Fruit fly (Drosophila melanogaster) whole organism, embryonic: ENCODE measurements around the gene CG43291.
A peak's percentile ranks its signal among the peaks of the same experiment; 100 is the strongest.

Experiments
- Abd-B ChIP-seq: fragments of 200-800 bp; sonication (Bioruptor generic); optimal IDR thresholded peaks from 2 replicates; lab custom pipeline; 2018; ENCODE audit warnings: missing biosample characterization, mild to moderate bottlenecking, missing genetic modification characterization, moderate library complexity
- Antp ChIP-seq: fragments of 200-800 bp; sonication (Bioruptor generic); optimal IDR thresholded peaks from 3 replicates; lab custom pipeline; 2016; ENCODE audit warnings: missing biosample characterization, missing genetic modification characterization
- CG10147 ChIP-seq: fragments of 200-800 bp; sonication (Bioruptor generic); optimal IDR thresholded peaks from 2 replicates; lab custom pipeline; 2019; ENCODE audit warnings: missing biosample characterization, mild to moderate bottlenecking, missing genetic modification characterization, moderate library complexity
- CG11398 ChIP-seq: fragments of 200-800 bp; sonication (Bioruptor generic); optimal IDR thresholded peaks from 2 replicates; lab custom pipeline; 2016; ENCODE audit warnings: missing biosample characterization, missing genetic modification characterization
- CG12219 ChIP-seq: fragments of 200-800 bp; sonication (Bioruptor generic); optimal IDR thresholded peaks from 3 replicates; lab custom pipeline; 2018; ENCODE audit warnings: missing biosample characterization, mild to moderate bottlenecking, missing genetic modification characterization
- CG1233 ChIP-seq: fragments of 200-800 bp; sonication (Bioruptor generic); optimal IDR thresholded peaks from 4 replicates; lab custom pipeline; 2018; ENCODE audit warnings: missing biosample characterization, mild to moderate bottlenecking, missing genetic modification characterization
- CG16779 ChIP-seq: fragments of 200-800 bp; sonication (Bioruptor generic); IDR thresholded peaks from 2 replicates; pipeline ENCODE4 v1.3.6; 2022; ENCODE audit warnings: missing biosample characterization, missing genetic modification characterization
- CG18599 ChIP-seq: fragments of 200-800 bp; sonication (Bioruptor generic); optimal IDR thresholded peaks from 3 replicates; lab custom pipeline; 2017; ENCODE audit warnings: missing biosample characterization, missing genetic modification characterization, mild to moderate bottlenecking, moderate library complexity, missing genetic modification reagents
- CG30020 ChIP-seq: fragments of 200-800 bp; optimal IDR thresholded peaks from 2 replicates; lab custom pipeline; 2019; ENCODE audit warnings: missing biosample characterization, mild to moderate bottlenecking, missing genetic modification characterization, moderate library complexity
- CG3847 ChIP-seq: fragments of 200-800 bp; sonication (Bioruptor generic); IDR thresholded peaks from 2 replicates; pipeline ENCODE4 v1.3.6; 2022; ENCODE audit warnings: missing biosample characterization, missing genetic modification characterization
- CG4282 ChIP-seq: fragments of 200-800 bp; sonication (Bioruptor generic); optimal IDR thresholded peaks from 2 replicates; lab custom pipeline; 2016; ENCODE audit warnings: missing biosample characterization, missing genetic modification characterization
- CG4424 ChIP-seq: fragments of 200-800 bp; sonication (Bioruptor generic); optimal IDR thresholded peaks from 3 replicates; lab custom pipeline; 2016; ENCODE audit warnings: missing biosample characterization, missing genetic modification characterization
- CG4854 ChIP-seq: fragments of 200-800 bp; sonication (Bioruptor generic); optimal IDR thresholded peaks from 2 replicates; lab custom pipeline; 2016; ENCODE audit warnings: missing biosample characterization, missing genetic modification characterization, inconsistent platforms
- CG5953 ChIP-seq: fragments of 200-800 bp; sonication (Bioruptor generic); IDR thresholded peaks from 2 replicates; pipeline ENCODE4 v1.3.6; 2022; ENCODE audit warnings: missing biosample characterization, missing genetic modification characterization
- CG6689 ChIP-seq: fragments of 200-800 bp; sonication (Bioruptor generic); IDR thresholded peaks from 2 replicates; pipeline ENCODE4 v1.3.6; 2022; ENCODE audit warnings: missing biosample characterization, missing genetic modification characterization
- CG8281 ChIP-seq: fragments of 200-800 bp; sonication (Bioruptor generic); optimal IDR thresholded peaks from 2 replicates; lab custom pipeline; 2018; ENCODE audit warnings: missing biosample characterization, mild to moderate bottlenecking, missing genetic modification characterization, moderate library complexity
- CG8944 ChIP-seq: fragments of 200-800 bp; sonication (Bioruptor generic); optimal IDR thresholded peaks from 3 replicates; lab custom pipeline; 2016; ENCODE audit warnings: missing biosample characterization, missing genetic modification characterization
- CG9797 ChIP-seq: fragments of 200-800 bp; sonication (Bioruptor generic); optimal IDR thresholded peaks from 3 replicates; lab custom pipeline; 2018; ENCODE audit warnings: missing biosample characterization, mild to moderate bottlenecking, missing genetic modification characterization
- CHES-1-like ChIP-seq: fragments of 200-800 bp; sonication (Bioruptor generic); optimal IDR thresholded peaks from 2 replicates; lab custom pipeline; 2016; ENCODE audit warnings: missing biosample characterization, missing genetic modification characterization
- Deaf1 ChIP-seq: fragments of 200-800 bp; optimal IDR thresholded peaks from 3 replicates; lab custom pipeline; 2019; ENCODE audit warnings: missing biosample characterization, mild to moderate bottlenecking, missing genetic modification characterization, moderate library complexity
- Dref ChIP-seq: fragments of 200-800 bp; sonication (Bioruptor generic); IDR thresholded peaks from 2 replicates; pipeline ENCODE4 v1.3.6; 2022; ENCODE audit warnings: missing biosample characterization, missing genetic modification characterization
- Fer1 ChIP-seq: fragments of 200-800 bp; sonication (Bioruptor generic); optimal IDR thresholded peaks from 2 replicates; lab custom pipeline; 2017; ENCODE audit warnings: missing biosample characterization, mild to moderate bottlenecking, missing genetic modification characterization
- Gsc ChIP-seq: fragments of 200-800 bp; sonication (Bioruptor generic); IDR thresholded peaks from 2 replicates; pipeline ENCODE4 v1.3.6; 2022; ENCODE audit warnings: missing biosample characterization, missing genetic modification characterization
- Gug ChIP-seq: fragments of 200-800 bp; sonication (Bioruptor generic); IDR thresholded peaks from 4 replicates; pipeline ENCODE4 v1.3.6; 2022; ENCODE audit warnings: missing biosample characterization, missing genetic modification characterization
- H15 ChIP-seq: fragments of 200-800 bp; sonication (Bioruptor generic); IDR thresholded peaks from 3 replicates; pipeline ENCODE4 v1.3.6; 2022; ENCODE audit warnings: missing biosample characterization, missing genetic modification characterization
- Hey ChIP-seq: fragments of 200-800 bp; sonication (Bioruptor generic); optimal IDR thresholded peaks from 3 replicates; lab custom pipeline; 2018; ENCODE audit warnings: missing biosample characterization, mild to moderate bottlenecking, missing genetic modification characterization
- HmgD ChIP-seq: fragments of 200-800 bp; sonication (Bioruptor generic); optimal IDR thresholded peaks from 3 replicates; lab custom pipeline; 2016; ENCODE audit warnings: missing biosample characterization, missing genetic modification characterization
- NC2β ChIP-seq: fragments of 200-800 bp; sonication (Bioruptor generic); optimal IDR thresholded peaks from 2 replicates; lab custom pipeline; 2016; ENCODE audit warnings: missing biosample characterization, missing genetic modification characterization
- Nf-YA ChIP-seq: fragments of 200-800 bp; sonication (Bioruptor generic); IDR thresholded peaks from 2 replicates; pipeline ENCODE4 v1.3.6; 2022; ENCODE audit warnings: missing biosample characterization, missing genetic modification characterization
- Opbp ChIP-seq: fragments of 200-800 bp; sonication (Bioruptor generic); IDR thresholded peaks from 3 replicates; pipeline ENCODE4 v1.3.6; 2022; ENCODE audit warnings: missing biosample characterization, missing genetic modification characterization; ENCODE audit not compliant: partially characterized antibody
- Optix ChIP-seq: fragments of 200-800 bp; sonication (Bioruptor generic); IDR thresholded peaks from 3 replicates; pipeline ENCODE4 v1.3.6; 2022; ENCODE audit warnings: missing biosample characterization, missing genetic modification characterization
- Sox100B ChIP-seq: fragments of 200-800 bp; sonication (Bioruptor generic); optimal IDR thresholded peaks from 3 replicates; lab custom pipeline; 2018; ENCODE audit warnings: missing biosample characterization, mild to moderate bottlenecking, missing genetic modification characterization
- Stat92E ChIP-seq, 3 experiments: fragments of >200 bp in 2 of 3; fragments of 200-800 bp in 1 of 3; sonication (Bioruptor generic) in 1 of 3; optimal IDR thresholded peaks; 2 replicates each; lab custom pipeline; 2017 to 2019; ENCODE audit warnings: missing biosample characterization in 3 of 3, missing genetic modification characterization in 3 of 3, mild to moderate bottlenecking in 1 of 3, moderate library complexity in 1 of 3
- al ChIP-seq: fragments of 200-800 bp; sonication (Bioruptor generic); IDR thresholded peaks from 2 replicates; pipeline ENCODE4 v1.3.6; 2022; ENCODE audit warnings: missing biosample characterization, missing genetic modification characterization
- bcd ChIP-seq: fragments of 200-800 bp; sonication (Bioruptor generic); optimal IDR thresholded peaks from 2 replicates; lab custom pipeline; 2017; ENCODE audit warnings: missing biosample characterization, mild to moderate bottlenecking, missing genetic modification characterization
- bigmax ChIP-seq: fragments of 200-800 bp; sonication (Bioruptor generic); optimal IDR thresholded peaks from 2 replicates; lab custom pipeline; 2018; ENCODE audit warnings: missing biosample characterization, mild to moderate bottlenecking, missing genetic modification characterization
- chn ChIP-seq: fragments of 200-800 bp; sonication (Bioruptor generic); optimal IDR thresholded peaks from 2 replicates; lab custom pipeline; 2016; ENCODE audit warnings: missing biosample characterization, missing genetic modification characterization
- dpn ChIP-seq, 2 experiments: fragments of 200-800 bp; sonication (Bioruptor generic); optimal IDR thresholded peaks; 3 replicates each; lab custom pipeline; 2016; ENCODE audit warnings: missing biosample characterization in 2 of 2, missing genetic modification characterization in 2 of 2
- emc ChIP-seq: fragments of 200-800 bp; sonication (Bioruptor generic); optimal IDR thresholded peaks from 2 replicates; lab custom pipeline; 2016; ENCODE audit warnings: missing biosample characterization, missing genetic modification characterization
- eve ChIP-seq, 2 experiments: fragments of >200 bp; optimal IDR thresholded peaks; 2 replicates each; lab custom pipeline; 2017; ENCODE audit warnings: missing biosample characterization in 2 of 2, missing genetic modification characterization in 2 of 2
- fu2 ChIP-seq: fragments of 200-800 bp; sonication (Bioruptor generic); optimal IDR thresholded peaks from 2 replicates; lab custom pipeline; 2016; ENCODE audit warnings: missing biosample characterization, missing genetic modification characterization
- kni ChIP-seq: fragments of 200-800 bp; sonication (Bioruptor generic); optimal IDR thresholded peaks from 3 replicates; lab custom pipeline; 2017; ENCODE audit warnings: mild to moderate bottlenecking, missing biosample characterization, missing genetic modification reagents, missing genetic modification characterization
- peb ChIP-seq: fragments of 200-800 bp; sonication (Bioruptor generic); IDR thresholded peaks from 2 replicates; pipeline ENCODE4 v1.3.6; 2022; ENCODE audit warnings: missing biosample characterization, missing genetic modification characterization
- pfk ChIP-seq: fragments of 200-800 bp; sonication (Bioruptor generic); optimal IDR thresholded peaks from 2 replicates; lab custom pipeline; 2018; ENCODE audit warnings: missing biosample characterization, mild to moderate bottlenecking, missing genetic modification characterization, moderate library complexity
- pnt ChIP-seq: fragments of 200-800 bp; sonication (Bioruptor generic); optimal IDR thresholded peaks from 3 replicates; lab custom pipeline; 2016; ENCODE audit warnings: missing biosample characterization, missing genetic modification characterization
- pum ChIP-seq: fragments of 200-800 bp; sonication (Bioruptor generic); optimal IDR thresholded peaks from 2 replicates; lab custom pipeline; 2016; ENCODE audit warnings: missing biosample characterization, missing genetic modification characterization
- unc-4 ChIP-seq: fragments of 200-800 bp; sonication (Bioruptor generic); IDR thresholded peaks from 2 replicates; pipeline ENCODE4 v1.3.6; 2022; ENCODE audit warnings: missing biosample characterization, missing genetic modification characterization; ENCODE audit not compliant: partially characterized antibody
- vfl ChIP-seq: fragments of 200-800 bp; sonication (Bioruptor generic); optimal IDR thresholded peaks from 2 replicates; lab custom pipeline; 2016; ENCODE audit warnings: missing biosample characterization, missing genetic modification characterization
- zen2 ChIP-seq: fragments of 200-800 bp; sonication (Bioruptor generic); IDR thresholded peaks from 3 replicates; pipeline ENCODE4 v1.3.6; 2022; ENCODE audit warnings: missing biosample characterization, missing genetic modification characterization; ENCODE audit not compliant: partially characterized antibody
- zfh1 ChIP-seq: fragments of 200-800 bp; sonication (Bioruptor generic); IDR thresholded peaks from 3 replicates; pipeline ENCODE4 v1.3.6; 2022; ENCODE audit warnings: missing biosample characterization, missing genetic modification characterization

The CG43291 gene

dm6 chr3R:14288669-14289383 lies 44.3 kb upstream of the CG43291 start, which contains the start of gene red (continued):
- TF ChIP-seq dpn (GFP tag; optimal IDR thresholded peaks at IDR 0.05; lab: Kevin White, UChicago) = peak; percentile 49 to 66
- no peak for TF ChIP-seq Nf-YA (GFP tag; lab: Robert Waterston, UW)
- TF ChIP-seq pnt (GFP tag; lab: Kevin White, UChicago) = no peak
- TF ChIP-seq Gsc (GFP tag; lab: Robert Waterston, UW) = no peak
- peak; percentile 78 for TF ChIP-seq bcd (GFP tag; lab: Kevin White, UChicago)
- TF ChIP-seq CG18599 (GFP tag; lab: Kevin White, UChicago) = peak; percentile 90
- TF ChIP-seq fu2 (GFP tag; lab: Kevin White, UChicago) = peak; percentile 59
- peak; percentile 23 for TF ChIP-seq Antp (GFP tag; lab: Kevin White, UChicago)
- peak; percentile 47 for TF ChIP-seq unc-4 (GFP tag; lab: Robert Waterston, UW)
- no peak for TF ChIP-seq zen2 (GFP tag; lab: Robert Waterston, UW)
- TF ChIP-seq al (GFP tag; lab: Robert Waterston, UW) = peak; percentile 49
- peak; percentile 60 for TF ChIP-seq Sox100B
- TF ChIP-seq CG12219 (GFP tag; lab: Kevin White, UChicago) = peak; percentile 58
- TF ChIP-seq CG1233 (GFP tag; lab: Kevin White, UChicago) = peak; percentile 66
- peak; percentile 62 for TF ChIP-seq CG3847 (GFP tag; lab: Robert Waterston, UW)
- peak; percentile 56 for TF ChIP-seq CG4424 (GFP tag; lab: Kevin White, UChicago)
- peak; percentile 52 for TF ChIP-seq CG10147
- TF ChIP-seq CHES-1-like = no peak
- peak; percentile 50 for TF ChIP-seq kni (GFP tag; lab: Kevin White, UChicago)
- peak; percentile 16 for TF ChIP-seq CG8281 (tag; lab: Kevin White, UChicago)
- no peak for TF ChIP-seq CG4282
- no peak for TF ChIP-seq HmgD (GFP tag; lab: Kevin White, UChicago)
- no peak for TF ChIP-seq CG9797 (GFP tag; lab: Kevin White, UChicago)
- TF ChIP-seq CG8944 (GFP tag; lab: Kevin White, UChicago) = peak; percentile 35
- TF ChIP-seq CG5953 (GFP tag; lab: Robert Waterston, UW) = peak; percentile 42; the same call in 1 of the 2 replicates
- TF ChIP-seq CG6689 (GFP tag; lab: Robert Waterston, UW) = peak; percentile 67
- 0 out of 3 replicates have a peak, but pooled peaks have one; percentile 33 for TF ChIP-seq Optix (GFP tag; lab: Robert Waterston, UW)
- no peak; the same call in 2 of the 3 replicates for TF ChIP-seq H15 (GFP tag; lab: Robert Waterston, UW)
- peak in 1 of 3 experiments; percentile 9 for TF ChIP-seq Stat92E (GFP tag; optimal IDR thresholded peaks at IDR 0.05; lab: Kevin White, UChicago)
- peak; percentile 54 for TF ChIP-seq Abd-B
- no peak for TF ChIP-seq CG30020 (tag; lab: Kevin White, UChicago)
- peak; percentile 34 for TF ChIP-seq CG4854 (GFP tag; lab: Kevin White, UChicago)
- no peak for TF ChIP-seq CG11398 (GFP tag; lab: Kevin White, UChicago)
- TF ChIP-seq vfl = no peak
- peak; percentile 30 for TF ChIP-seq emc (GFP tag; lab: Kevin White, UChicago)
- TF ChIP-seq zfh1 = peak; percentile 65
- TF ChIP-seq peb (GFP tag; lab: Robert Waterston, UW) = 0 out of 2 replicates have a peak, but pooled peaks have one; percentile 30
- peak; percentile 48 for TF ChIP-seq pum (GFP tag; lab: Kevin White, UChicago)
- TF ChIP-seq chn (GFP tag; lab: Kevin White, UChicago) = peak; percentile 30
- TF ChIP-seq pfk (GFP tag; lab: Kevin White, UChicago) = peak; percentile 13
- TF ChIP-seq NC2β (GFP tag; lab: Kevin White, UChicago) = no peak
- peak; percentile 9 for TF ChIP-seq Hey (tag; lab: Kevin White, UChicago)
- TF ChIP-seq CG16779 (GFP tag; lab: Robert Waterston, UW) = no peak
- TF ChIP-seq Dref = no peak
- TF ChIP-seq Gug (GFP tag; lab: Robert Waterston, UW) = peak; percentile 67; the same call in 3 of the 4 replicates
- no peak for TF ChIP-seq bigmax (GFP tag; lab: Kevin White, UChicago)
- TF ChIP-seq eve (GFP tag; optimal IDR thresholded peaks at IDR 0.05; lab: Kevin White, UChicago) = peak in 1 of 2 experiments; percentile 89
- no peak for TF ChIP-seq Opbp
- peak; percentile 85 for TF ChIP-seq Fer1 (GFP tag; lab: Kevin White, UChicago)
- peak; percentile 86 for TF ChIP-seq Deaf1 (tag; lab: Kevin White, UChicago)
